Worm (Caenorhabditis elegans) whole organism, young adult: ENCODE results near the gene C51E3.10.

ENCODE experiments used
- B0035.1 ChIP-seq: sonication (generic microtip); optimal IDR thresholded peaks from 2 replicates; lab custom pipeline; 2016; ENCODE audit warnings: missing genetic modification characterization, mild to moderate bottlenecking, missing compliant biosample characterization, missing genotype, missing genetic modification reagents
- D2030.7 ChIP-seq: fragments of 200-800 bp; sonication (Bioruptor generic); IDR thresholded peaks from 2 replicates; pipeline ENCODE4 v1.3.6; 2022; ENCODE audit warnings: missing genetic modification reagents, missing genetic modification characterization, missing compliant biosample characterization
- F10E7.11 ChIP-seq: sonication (generic microtip); optimal IDR thresholded peaks from 2 replicates; lab custom pipeline; 2017; ENCODE audit warnings: mild to moderate bottlenecking, missing genetic modification characterization, moderate library complexity, missing compliant biosample characterization
- F52B5.7 ChIP-seq: sonication (generic microtip); optimal IDR thresholded peaks from 2 replicates; lab custom pipeline; 2016; ENCODE audit warnings: mild to moderate bottlenecking, missing genetic modification characterization, missing compliant biosample characterization
- F55B11.4 ChIP-seq: sonication (generic microtip); optimal IDR thresholded peaks from 2 replicates; lab custom pipeline; 2016; ENCODE audit warnings: missing compliant biosample characterization, missing genetic modification characterization, borderline replicate concordance; ENCODE audit not compliant: insufficient read depth
- T26A5.8 ChIP-seq: sonication (generic microtip); optimal IDR thresholded peaks from 2 replicates; lab custom pipeline; 2016; ENCODE audit warnings: missing genetic modification characterization, missing compliant biosample characterization
- Y53G8AR.9 ChIP-seq: fragments of 200-800 bp; sonication (Bioruptor generic); conservative IDR thresholded peaks from 2 replicates; pipeline ENCODE4 v1.3.6; 2022; ENCODE audit warnings: missing genetic modification reagents, missing genetic modification characterization, missing compliant biosample characterization
- Y56A3A.18 ChIP-seq: fragments of 200-800 bp; sonication (Bioruptor generic); IDR thresholded peaks from 2 replicates; pipeline ENCODE4 v1.3.6; 2022; ENCODE audit warnings: missing genetic modification reagents, missing genetic modification characterization, missing compliant biosample characterization
- Y79H2A.3 ChIP-seq: fragments of 200-800 bp; sonication (Bioruptor generic); conservative IDR thresholded peaks from 2 replicates; pipeline ENCODE4 v1.3.6; 2022; ENCODE audit warnings: missing genetic modification reagents, missing genetic modification characterization, missing compliant biosample characterization
- atf-7 ChIP-seq: sonication (generic microtip); optimal IDR thresholded peaks from 2 replicates; lab custom pipeline; 2017; ENCODE audit warnings: mild to moderate bottlenecking, missing genetic modification characterization, missing compliant biosample characterization
- attf-3 ChIP-seq: fragments of 200-800 bp; sonication (Bioruptor generic); conservative IDR thresholded peaks from 2 replicates; pipeline ENCODE4 v1.3.6; 2022; ENCODE audit warnings: missing genetic modification reagents, missing genetic modification characterization, missing compliant biosample characterization
- attf-5 ChIP-seq: fragments of 200-800 bp; sonication (Bioruptor generic); optimal IDR thresholded peaks from 2 replicates; lab custom pipeline; 2018; ENCODE audit warnings: mild to moderate bottlenecking, missing genetic modification characterization, missing compliant biosample characterization
- ceh-100 ChIP-seq: fragments of 200-800 bp; sonication (Bioruptor generic); IDR thresholded peaks from 2 replicates; pipeline ENCODE4 v1.3.6; 2022; ENCODE audit warnings: missing genetic modification reagents, missing genetic modification characterization, missing compliant biosample characterization
- die-1 ChIP-seq: sonication (generic microtip); optimal IDR thresholded peaks from 2 replicates; lab custom pipeline; 2016; ENCODE audit warnings: missing genotype, mild to moderate bottlenecking, missing genetic modification characterization, missing compliant biosample characterization
- dpl-1 ChIP-seq: fragments of 150-350 bp; optimal IDR thresholded peaks from 2 replicates; lab custom pipeline; 2014; ENCODE audit warnings: missing biosample characterization, missing genetic modification reagents, missing genetic modification characterization
- ets-4 ChIP-seq: fragments of 200-800 bp; sonication (Bioruptor generic); optimal IDR thresholded peaks from 2 replicates; lab custom pipeline; 2018; ENCODE audit warnings: mild to moderate bottlenecking, missing genetic modification characterization, missing compliant biosample characterization
- gei-17 ChIP-seq: fragments of 200-800 bp; sonication (Bioruptor generic); optimal IDR thresholded peaks from 2 replicates; lab custom pipeline; 2018; ENCODE audit warnings: mild to moderate bottlenecking, missing genetic modification characterization, missing compliant biosample characterization
- hmg-1.2 ChIP-seq: fragments of 200-800 bp; sonication (Bioruptor generic); IDR thresholded peaks from 2 replicates; pipeline ENCODE4 v1.3.6; 2022; ENCODE audit warnings: missing genetic modification reagents, missing genetic modification characterization, missing compliant biosample characterization
- hrde-1 ChIP-seq: sonication (generic microtip); optimal IDR thresholded peaks from 2 replicates; lab custom pipeline; 2016; ENCODE audit warnings: missing genetic modification characterization, mild to moderate bottlenecking, missing compliant biosample characterization, moderate library complexity, missing genotype, missing genetic modification reagents, borderline replicate concordance
- let-607 ChIP-seq, 2 experiments: fragments of 200-800 bp in 1 of 2; sonication (Bioruptor generic) in 1 of 2; sonication (generic microtip) in 1 of 2; optimal IDR thresholded peaks; 2 replicates each; lab custom pipeline; 2016 to 2018; ENCODE audit warnings: mild to moderate bottlenecking in 2 of 2, missing compliant biosample characterization in 2 of 2, missing genetic modification characterization in 2 of 2, moderate library complexity in 2 of 2, missing genotype in 1 of 2
- lin-26 ChIP-seq: fragments of 200-800 bp; sonication (Bioruptor generic); IDR thresholded peaks from 2 replicates; pipeline ENCODE4 v1.3.6; 2022; ENCODE audit warnings: missing genetic modification reagents, missing genetic modification characterization, missing compliant biosample characterization
- madf-6 ChIP-seq: fragments of 200-800 bp; sonication (Bioruptor generic); IDR thresholded peaks from 2 replicates; pipeline ENCODE4 v1.3.6; 2022; ENCODE audit warnings: missing genetic modification reagents, missing genetic modification characterization, missing compliant biosample characterization
- mes-4 ChIP-seq: sonication (generic microtip); optimal IDR thresholded peaks from 2 replicates; lab custom pipeline; 2016; ENCODE audit warnings: missing genotype, missing genetic modification characterization, missing compliant biosample characterization
- nfyb-1 ChIP-seq: fragments of 200-800 bp; sonication (Bioruptor generic); IDR thresholded peaks from 2 replicates; pipeline ENCODE4 v1.3.6; 2022; ENCODE audit warnings: missing genetic modification reagents, missing genetic modification characterization, missing compliant biosample characterization
- nhr-120 ChIP-seq: fragments of 200-800 bp; sonication (Bioruptor generic); IDR thresholded peaks from 2 replicates; pipeline ENCODE4 v1.3.6; 2022; ENCODE audit warnings: missing genetic modification characterization, missing compliant biosample characterization
- nhr-179 ChIP-seq: sonication (generic microtip); optimal IDR thresholded peaks from 2 replicates; lab custom pipeline; 2016; ENCODE audit warnings: mild to moderate bottlenecking, missing genetic modification characterization, missing compliant biosample characterization
- nhr-80 ChIP-seq: sonication (generic microtip); optimal IDR thresholded peaks from 2 replicates; lab custom pipeline; 2016; ENCODE audit warnings: missing genetic modification characterization, missing compliant biosample characterization
- nhr-90 ChIP-seq: sonication (generic microtip); optimal IDR thresholded peaks from 2 replicates; lab custom pipeline; 2016; ENCODE audit warnings: missing genotype, mild to moderate bottlenecking, missing genetic modification characterization, missing compliant biosample characterization
- pbrm-1 ChIP-seq: fragments of 200-800 bp; sonication (Bioruptor generic); IDR thresholded peaks from 2 replicates; pipeline ENCODE4 v1.3.6; 2022; ENCODE audit warnings: missing genetic modification reagents, missing genetic modification characterization, missing compliant biosample characterization
- pha-4 ChIP-seq: fragments of 150-350 bp; sonication (generic microtip); optimal IDR thresholded peaks from 2 replicates; lab custom pipeline; 2014; ENCODE audit warnings: missing biosample characterization, missing genetic modification reagents, missing genetic modification characterization
- rcor-1 ChIP-seq: fragments of 200-800 bp; sonication (Bioruptor generic); IDR thresholded peaks from 2 replicates; pipeline ENCODE4 v1.3.6; 2022; ENCODE audit warnings: missing genetic modification reagents, missing genetic modification characterization, missing compliant biosample characterization
- rec-8 ChIP-seq, 2 experiments: sonication (generic microtip); optimal IDR thresholded peaks; 2 replicates each; lab custom pipeline; 2016; ENCODE audit warnings: mild to moderate bottlenecking in 2 of 2, missing genetic modification characterization in 2 of 2, missing genetic modification reagents in 2 of 2, missing genotype in 2 of 2, missing biosample characterization in 1 of 2, missing compliant biosample characterization in 1 of 2, moderate library complexity in 1 of 2
- sea-2 ChIP-seq: fragments of 200-800 bp; sonication (Bioruptor generic); IDR thresholded peaks from 2 replicates; pipeline ENCODE4 v1.3.6; 2022; ENCODE audit warnings: missing genetic modification characterization, missing compliant biosample characterization
- somi-1 ChIP-seq: fragments of 200-800 bp; sonication (Bioruptor generic); optimal IDR thresholded peaks from 2 replicates; lab custom pipeline; 2018; ENCODE audit warnings: mild to moderate bottlenecking, missing genetic modification characterization, missing compliant biosample characterization
- tbx-9 ChIP-seq: sonication (generic microtip); optimal IDR thresholded peaks from 2 replicates; lab custom pipeline; 2016; ENCODE audit warnings: borderline replicate concordance, missing genetic modification characterization, inconsistent platforms, missing compliant biosample characterization
- unc-62 ChIP-seq: fragments of 150-350 bp; optimal IDR thresholded peaks from 2 replicates; lab custom pipeline; 2014; ENCODE audit warnings: missing biosample characterization, missing genetic modification reagents, missing genetic modification characterization
- ztf-18 ChIP-seq: sonication (generic microtip); optimal IDR thresholded peaks from 2 replicates; lab custom pipeline; 2016; ENCODE audit warnings: missing genotype, mild to moderate bottlenecking, missing genetic modification characterization, missing compliant biosample characterization

The C51E3.10 gene

ce11 chrV:10160954-10161353 is at the start of gene C51E3.10:
Gene C51E3.10 (minus strand): TSS chrV:10161134.
- TF ChIP-seq gei-17 (GFP tag; lab: Kevin White, UChicago), result no peak
- TF ChIP-seq atf-7 (tag; lab: Kevin White, UChicago), result peak; percentile 54
- TF ChIP-seq nfyb-1 (GFP tag; lab: Robert Waterston, UW), result 0 out of 2 replicates have a peak, but pooled peaks have one; percentile 25
- TF ChIP-seq nhr-90 (tag; lab: Kevin White, UChicago), result peak; percentile 26
- peak; percentile 92 for TF ChIP-seq nhr-80
- no peak for TF ChIP-seq nhr-120
- peak; percentile 71 to 80 for TF ChIP-seq let-607 (tag; optimal IDR thresholded peaks at IDR 0.05; lab: Kevin White, UChicago)
- peak; percentile 47 for TF ChIP-seq ets-4
- TF ChIP-seq pha-4, result no peak
- TF ChIP-seq attf-3, result no peak
- no peak for TF ChIP-seq pbrm-1
- no peak for TF ChIP-seq T26A5.8
- TF ChIP-seq ceh-100 (GFP tag; lab: Robert Waterston, UW), result no peak
- peak; percentile 5 for TF ChIP-seq unc-62

- TF ChIP-seq rec-8 (tag; optimal IDR thresholded peaks at IDR 0.05; lab: Kevin White, UChicago), result no peak
- TF ChIP-seq unc-62, result no peak
- no peak for TF ChIP-seq mes-4
These were observed 49.3 kb upstream of the C51E3.10 start, which contains the start of gene tftc-3 for ce11 chrV:10210244-10210643. Gene tftc-3 (minus strand): TSS chrV:10210344.

ce11 chrV:10206502-10206901 is 45.6 kb upstream of the C51E3.10 start, which contains the start of gene rpc-25:
Gene rpc-25 (minus strand): TSS chrV:10206602.
- TF ChIP-seq rcor-1 (no peak), Y56A3A.18 (GFP tag; lab: Robert Waterston, UW) (no peak), attf-5 (no peak), let-607 (tag; optimal IDR thresholded peaks at IDR 0.05; lab: Kevin White, UChicago) (no peak), F55B11.4 (no peak), hmg-1.2 (GFP tag; lab: Robert Waterston, UW) (no peak), hrde-1 (tag; lab: Kevin White, UChicago) (peak; percentile 19), lin-26 (GFP tag; lab: Robert Waterston, UW) (no peak), ceh-100 (GFP tag; lab: Robert Waterston, UW) (no peak), D2030.7 (no peak), B0035.1 (tag; lab: Kevin White, UChicago) (no peak), madf-6 (GFP tag; lab: Robert Waterston, UW) (0 out of 2 replicates have a peak, but pooled peaks have one; percentile 24), sea-2 (GFP tag; lab: Robert Waterston, UW) (no peak)

ce11 chrV:10205483-10205882 is 44.5 kb upstream of the C51E3.10 start, which contains the start of gene ZK856.16:
Gene ZK856.16 (minus strand): TSS chrV:10205583.
- no peak for TF ChIP-seq tbx-9 (tag; lab: Kevin White, UChicago)
- TF ChIP-seq F52B5.7 (tag; lab: Kevin White, UChicago), result no peak
- no peak for TF ChIP-seq Y79H2A.3 (GFP tag; lab: Robert Waterston, UW)
- no peak for TF ChIP-seq die-1 (tag; lab: Kevin White, UChicago)
- no peak for TF ChIP-seq F10E7.11
- TF ChIP-seq ztf-18, result no peak
- no peak for TF ChIP-seq nhr-179
- no peak for TF ChIP-seq ceh-100 (GFP tag; lab: Robert Waterston, UW)
- TF ChIP-seq somi-1 (GFP tag; lab: Kevin White, UChicago), result no peak
- no peak for TF ChIP-seq Y53G8AR.9 (GFP tag; lab: Robert Waterston, UW)
- TF ChIP-seq dpl-1 (GFP tag; lab: Kevin White, UChicago), result no peak
- TF ChIP-seq, all 124 proteins: peak for 0
